Worm (Caenorhabditis elegans): ENCODE measurements around the gene M110.3.

The M110.3 gene

DNA sequence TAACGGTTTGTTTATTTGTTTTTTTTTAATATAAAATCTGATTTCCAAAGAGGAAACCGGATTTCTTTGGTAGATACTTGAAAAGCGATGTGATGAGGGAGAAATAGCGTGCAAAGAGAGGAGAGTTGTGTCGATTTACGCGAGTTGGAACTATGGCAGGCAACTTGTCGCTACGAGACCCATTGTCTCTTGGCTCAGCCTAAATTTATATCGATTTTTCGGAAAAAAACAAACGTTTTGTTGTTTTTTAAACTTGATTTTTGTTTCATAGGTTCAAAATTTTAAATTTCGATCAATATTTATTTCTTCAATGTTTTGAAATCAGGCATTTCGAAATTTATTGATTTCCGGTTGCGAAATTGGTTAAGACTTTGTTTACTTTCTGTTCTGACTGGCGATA is at the start of gene M110.3:
M110.3 (minus strand) TSS at position 184 of the 400 bp plus-strand sequence.
- TF ChIP-seq him-1 (tag; optimal IDR thresholded peaks at IDR 0.05) = no peak
- TF ChIP-seq W03F9.2 (tag; optimal IDR thresholded peaks at IDR 0.05) = peak; percentile 45

DNA sequence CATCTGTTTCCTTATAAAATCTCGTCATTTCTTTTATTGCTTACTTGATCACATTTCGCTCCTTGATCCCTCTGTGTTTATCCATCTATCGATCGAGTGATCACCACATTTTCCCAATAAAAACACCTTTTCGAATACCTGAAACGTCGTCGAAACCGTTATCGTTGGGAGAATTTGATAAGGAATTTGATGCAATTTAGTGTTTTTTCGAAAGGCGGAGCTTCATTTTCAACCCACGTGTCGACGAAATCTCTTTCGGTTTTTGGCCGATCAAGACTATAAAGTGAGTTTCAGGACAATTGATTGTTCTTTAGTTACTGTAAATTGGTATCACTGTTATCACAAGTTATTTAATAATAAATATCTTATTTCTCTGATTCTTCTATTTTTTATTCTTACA is 48.2 kb upstream of the M110.3 start, which contains the start of gene srdh-1:
srdh-1 (plus strand) TSS at position 43 of the 400 bp plus-strand sequence.
- TF ChIP-seq dao-5 (tag; optimal IDR thresholded peaks at IDR 0.05) (no peak), W03F9.2 (tag; optimal IDR thresholded peaks at IDR 0.05) (no peak)

DNA sequence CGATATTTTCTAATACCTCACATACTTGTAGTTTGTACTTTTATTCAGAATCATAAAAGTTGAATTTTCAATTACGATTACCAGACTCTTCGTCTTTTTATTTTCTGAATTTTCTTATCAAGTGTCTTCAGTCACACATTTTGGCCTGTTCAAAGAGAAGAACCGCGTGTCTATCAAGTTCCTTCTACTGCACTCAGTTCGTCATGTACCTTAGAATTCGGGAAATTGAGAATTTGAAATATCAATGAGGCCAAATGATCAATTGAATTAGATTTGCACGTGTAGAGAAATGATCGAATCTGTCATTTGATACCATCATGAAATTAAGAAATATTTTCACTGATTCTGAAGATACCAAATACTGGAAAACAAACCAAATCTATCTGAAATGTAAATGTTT is 47.1 kb upstream of the M110.3 start:
- TF ChIP-seq W03F9.2 (tag; optimal IDR thresholded peaks at IDR 0.05) (no peak), him-1 (tag; optimal IDR thresholded peaks at IDR 0.05) (no peak), dao-5 (tag; optimal IDR thresholded peaks at IDR 0.05) (no peak)

DNA sequence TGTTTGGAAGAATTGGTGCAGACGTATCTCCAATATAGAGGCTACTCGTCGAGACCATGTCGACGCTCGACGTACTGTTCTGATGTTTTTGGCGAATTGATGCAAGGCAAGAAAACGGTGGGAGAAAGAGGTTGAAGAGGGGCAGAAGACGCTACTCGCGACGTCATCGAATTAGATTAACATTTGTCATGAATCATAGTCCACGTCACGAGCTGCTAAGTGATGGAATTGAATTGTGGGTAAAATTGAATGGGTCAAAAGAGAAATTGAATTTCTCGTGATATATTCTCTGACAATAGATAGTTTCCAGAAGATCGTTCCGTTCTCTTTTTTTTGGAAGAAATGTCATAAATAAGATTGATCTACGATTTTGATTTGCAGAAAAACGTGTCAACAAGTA is 43.3 kb upstream of the M110.3 start:
- no peak for TF ChIP-seq W03F9.2 (tag; optimal IDR thresholded peaks at IDR 0.05)
- TF ChIP-seq dao-5 (tag; optimal IDR thresholded peaks at IDR 0.05) = no peak
- TF ChIP-seq him-1 (tag; optimal IDR thresholded peaks at IDR 0.05) = no peak

DNA sequence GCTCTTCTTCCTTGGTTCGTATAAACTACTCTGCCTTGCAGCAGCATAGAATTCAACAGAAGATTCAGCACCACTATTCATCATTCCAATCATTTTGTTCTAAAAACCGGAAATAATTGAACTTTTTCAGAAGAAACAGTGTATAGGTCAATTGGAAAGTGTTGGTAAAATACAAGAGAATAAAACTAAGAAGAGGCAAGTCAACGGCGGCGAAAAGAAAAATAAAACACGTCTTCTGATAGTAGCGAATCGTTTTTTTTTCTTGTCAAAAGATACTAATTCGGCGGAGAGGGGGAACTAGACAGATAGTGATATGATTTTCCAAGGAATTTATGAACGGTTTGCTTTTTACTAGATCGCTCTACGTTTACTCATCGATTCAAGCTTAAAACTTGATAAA is 42.6 kb upstream of the M110.3 start, which contains the start of gene F35C11.6:
F35C11.6 (minus strand) TSS at position 101 of the 400 bp plus-strand sequence.
- no peak for TF ChIP-seq W03F9.2 (tag; optimal IDR thresholded peaks at IDR 0.05)
- TF ChIP-seq dao-5 (tag; optimal IDR thresholded peaks at IDR 0.05) = no peak
- TF ChIP-seq him-1 (tag; optimal IDR thresholded peaks at IDR 0.05) = no peak

DNA sequence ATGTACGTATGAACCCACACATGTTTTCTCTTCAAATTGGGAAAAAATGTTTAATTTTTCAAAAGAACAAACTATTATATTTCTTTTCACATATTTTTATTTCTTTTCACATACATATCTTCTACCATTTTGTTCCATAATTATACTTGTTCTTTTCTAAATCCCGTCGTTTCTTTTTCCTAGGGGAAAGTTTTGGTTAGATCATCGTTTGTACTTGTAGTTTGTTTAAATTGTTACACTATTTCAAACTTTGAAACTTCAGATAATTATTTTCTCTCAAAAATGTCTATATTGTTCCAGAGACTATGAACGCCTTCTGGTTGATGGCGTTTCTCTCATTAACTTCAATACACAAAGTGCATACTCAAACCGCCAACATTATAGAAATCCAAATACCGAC is 39.6 kb upstream of the M110.3 start, which contains the start of gene F35C11.7:
F35C11.7 (plus strand) TSS at position 301 of the 400 bp plus-strand sequence.
- no peak for TF ChIP-seq him-1 (tag; optimal IDR thresholded peaks at IDR 0.05)
- TF ChIP-seq W03F9.2 (tag; optimal IDR thresholded peaks at IDR 0.05) = no peak
- no peak for TF ChIP-seq dao-5 (tag; optimal IDR thresholded peaks at IDR 0.05)

DNA sequence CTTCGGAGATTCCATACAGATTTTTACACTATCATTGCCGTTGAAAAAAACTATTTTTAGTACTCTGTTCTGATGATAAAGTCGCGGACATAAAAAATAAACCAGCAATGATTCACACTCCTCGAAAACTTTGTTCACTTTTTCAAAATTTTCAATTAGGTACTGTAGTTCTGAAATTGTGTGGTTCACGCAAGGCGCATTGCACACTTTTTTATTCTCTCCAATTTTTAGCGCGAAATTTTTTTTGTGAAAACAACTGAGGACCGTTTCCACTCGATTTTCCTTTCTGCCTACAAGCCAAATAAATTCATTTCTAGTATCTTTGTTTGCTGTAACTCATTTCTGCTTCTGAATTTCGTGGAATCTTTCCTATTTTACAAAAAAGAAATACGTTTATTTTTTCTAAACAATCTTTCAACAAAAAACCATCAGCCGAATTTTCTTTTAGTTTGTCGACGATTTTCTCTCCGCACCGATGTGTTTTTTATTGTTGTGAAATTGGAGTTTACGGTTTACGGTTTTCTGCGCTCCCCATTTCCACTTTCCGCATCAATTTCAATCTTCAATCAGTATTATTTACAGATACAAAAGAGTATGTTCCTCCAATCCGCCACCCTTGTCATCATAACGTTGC is 36.9 kb upstream of the M110.3 start, which contains the start of gene F35C11.5:
F35C11.5 (plus strand) TSS at position 584 of the 634 bp plus-strand sequence.
- no peak for TF ChIP-seq dao-5 (tag; optimal IDR thresholded peaks at IDR 0.05)
- TF ChIP-seq W03F9.2 (tag; optimal IDR thresholded peaks at IDR 0.05) = no peak
- TF ChIP-seq him-1 (tag; optimal IDR thresholded peaks at IDR 0.05) = no peak

DNA sequence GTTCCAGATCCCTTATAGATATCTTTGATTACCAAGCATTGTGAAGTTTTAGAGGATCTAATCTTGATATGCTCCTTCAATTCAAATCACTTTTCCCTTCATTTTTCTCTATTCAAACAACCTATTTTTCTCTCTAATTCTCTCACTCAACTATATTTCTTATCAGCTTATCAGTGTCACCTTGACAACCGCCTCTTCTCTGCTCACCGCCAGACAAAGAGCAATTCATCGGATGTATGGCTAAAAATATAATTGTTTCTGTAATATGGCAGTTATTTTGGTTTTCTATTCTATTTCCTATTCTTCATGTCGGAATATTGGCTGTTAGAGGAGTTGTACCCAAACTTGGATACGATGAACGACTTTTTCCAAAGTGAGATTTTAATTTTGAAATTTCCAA is 33.3 kb upstream of the M110.3 start:
- TF ChIP-seq him-1 (tag; optimal IDR thresholded peaks at IDR 0.05) (no peak), dao-5 (tag; optimal IDR thresholded peaks at IDR 0.05) (no peak), W03F9.2 (tag; optimal IDR thresholded peaks at IDR 0.05) (no peak)

DNA sequence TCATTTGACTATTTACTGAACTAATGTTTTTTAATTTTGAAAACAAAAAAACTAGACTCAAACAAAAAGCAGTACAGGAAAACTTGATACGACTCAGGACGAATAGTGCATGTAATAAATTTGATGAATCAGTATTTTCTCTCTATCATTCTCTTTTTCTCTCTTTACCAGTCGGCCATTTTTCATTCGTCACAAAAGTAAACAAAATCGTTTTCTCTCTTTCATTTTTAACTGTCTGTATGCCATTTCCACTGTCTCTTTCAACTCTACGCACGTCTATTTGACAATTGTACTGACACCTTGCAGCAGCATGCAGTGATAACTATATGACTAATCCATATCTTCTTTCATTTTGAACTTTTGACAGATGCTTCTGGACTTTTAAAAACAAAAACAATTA is 32.3 kb upstream of the M110.3 start, which contains the start of the genes F35C11.2 and F35C11.4:
F35C11.2 (minus strand) TSS at position 90 of the 400 bp plus-strand sequence.
F35C11.4 (plus strand) TSS at position 260 of the 400 bp plus-strand sequence.
- TF ChIP-seq dao-5 (tag; optimal IDR thresholded peaks at IDR 0.05) = no peak
- TF ChIP-seq him-1 (tag; optimal IDR thresholded peaks at IDR 0.05) = no peak
- peak; percentile 4 for TF ChIP-seq W03F9.2 (tag; optimal IDR thresholded peaks at IDR 0.05)

DNA sequence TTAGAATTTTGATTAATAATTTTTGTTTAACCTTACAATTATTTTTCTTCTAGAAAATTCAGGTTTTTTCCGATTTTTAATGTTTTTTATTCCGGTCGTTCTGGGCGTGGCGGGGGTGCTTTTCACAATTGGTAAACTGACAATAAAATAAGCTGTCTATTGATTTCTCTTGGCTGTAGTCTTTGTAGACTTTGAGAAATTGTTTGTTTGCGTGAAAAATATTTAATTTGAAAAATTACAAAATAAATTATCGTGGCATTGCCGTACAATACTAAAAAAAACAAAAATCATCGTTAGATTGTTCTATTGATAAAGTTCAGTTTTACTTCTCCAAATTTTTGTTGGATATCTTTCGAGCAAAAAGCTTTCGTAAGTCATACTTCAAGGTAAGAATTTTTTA is 30.1 kb upstream of the M110.3 start, which contains the start of gene F35C11.3:
F35C11.3 (plus strand) TSS at position 301 of the 400 bp plus-strand sequence.
- TF ChIP-seq dao-5 (tag; optimal IDR thresholded peaks at IDR 0.05) (no peak), him-1 (tag; optimal IDR thresholded peaks at IDR 0.05) (no peak), W03F9.2 (tag; optimal IDR thresholded peaks at IDR 0.05) (no peak)

DNA sequence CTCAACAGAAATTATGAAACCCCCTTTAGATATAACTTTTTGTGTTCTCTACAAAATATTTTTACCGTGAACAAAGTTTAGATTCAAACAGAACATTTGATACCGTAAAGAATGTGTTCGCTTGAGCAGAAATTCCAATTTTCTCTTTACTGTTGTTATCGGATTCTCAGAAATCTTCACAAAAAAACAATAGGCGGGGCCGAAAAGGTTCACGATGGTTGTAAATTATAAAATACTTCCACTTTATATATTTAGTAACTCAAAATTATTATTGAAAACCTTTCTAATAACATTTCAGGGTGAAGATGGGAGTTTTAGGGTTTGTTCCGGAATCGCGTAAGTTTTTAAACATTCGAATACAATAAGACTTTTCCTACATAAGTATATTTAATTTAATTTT is 21.7 kb upstream of the M110.3 start, which contains the start of gene nlp-5:
nlp-5 (plus strand) TSS at position 301 of the 400 bp plus-strand sequence.
- TF ChIP-seq him-1 (tag; optimal IDR thresholded peaks at IDR 0.05) = no peak
- no peak for TF ChIP-seq W03F9.2 (tag; optimal IDR thresholded peaks at IDR 0.05)

DNA sequence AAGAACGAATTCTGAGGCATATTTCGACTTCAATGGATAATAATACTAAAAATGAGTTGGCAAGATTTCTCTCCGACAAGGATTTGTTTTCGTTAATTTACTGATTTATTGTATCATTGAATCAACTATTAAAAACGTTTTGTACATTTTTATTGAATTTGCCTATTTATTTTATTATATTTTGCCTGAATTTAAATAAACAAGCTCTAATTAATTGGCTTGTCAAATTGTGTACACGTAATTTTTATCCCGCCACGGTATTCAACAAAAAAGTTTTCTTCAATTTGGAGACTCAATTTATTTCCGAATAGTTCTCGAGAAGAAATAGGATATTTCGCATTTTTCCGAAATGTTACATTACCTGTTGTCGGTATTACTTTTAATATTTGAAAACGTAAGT is 16.1 kb upstream of the M110.3 start, which contains the start of gene M110.7:
M110.7 (plus strand) TSS at position 301 of the 400 bp plus-strand sequence.
- TF ChIP-seq dao-5 (tag; optimal IDR thresholded peaks at IDR 0.05) = no peak
- TF ChIP-seq W03F9.2 (tag; optimal IDR thresholded peaks at IDR 0.05) = no peak
- no peak for TF ChIP-seq him-1 (tag; optimal IDR thresholded peaks at IDR 0.05)

DNA sequence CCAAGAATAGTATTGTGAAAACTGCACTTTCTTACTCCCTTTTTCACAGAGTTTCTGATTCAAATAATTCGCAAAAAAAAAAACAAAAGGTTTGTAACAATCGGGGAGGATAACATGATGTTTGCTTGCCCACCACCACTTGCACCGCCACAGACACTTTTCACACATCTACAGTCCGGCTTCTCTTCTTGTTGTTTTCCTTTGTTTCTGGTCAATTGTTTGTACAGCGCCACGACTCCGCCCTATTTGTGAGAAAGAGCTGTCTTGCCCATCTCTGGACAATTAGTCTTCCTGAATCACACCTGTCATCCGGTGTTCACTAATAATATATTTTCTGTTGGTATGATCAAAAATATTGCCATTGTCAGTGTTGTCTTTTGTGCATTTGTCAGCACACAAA is 14.6 kb upstream of the M110.3 start, which contains the start of gene M110.9:
M110.9 (plus strand) TSS at position 301 of the 400 bp plus-strand sequence.
- no peak for TF ChIP-seq him-1 (tag; optimal IDR thresholded peaks at IDR 0.05)
- TF ChIP-seq W03F9.2 (tag; optimal IDR thresholded peaks at IDR 0.05) = no peak
- TF ChIP-seq dao-5 (tag; optimal IDR thresholded peaks at IDR 0.05) = no peak

DNA sequence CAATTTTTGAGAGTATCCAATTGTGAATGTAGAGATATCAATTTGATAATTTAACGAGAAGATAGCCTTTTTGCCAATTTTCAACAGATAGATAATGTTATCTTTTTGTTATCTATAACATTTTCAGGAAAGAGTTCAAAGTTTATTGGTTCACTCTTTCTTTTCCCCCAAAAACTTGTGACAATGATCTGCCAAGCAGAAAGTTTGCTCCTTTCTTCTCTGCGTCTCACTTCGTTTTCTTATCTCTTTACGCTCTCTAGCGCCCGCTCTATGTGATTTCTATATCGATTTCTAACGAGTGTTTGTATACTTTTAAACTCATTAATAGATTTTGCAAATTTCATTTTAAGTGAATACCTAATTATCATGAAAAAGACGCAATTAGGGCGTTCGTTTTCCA is 10.1 kb upstream of the M110.3 start:
- no peak for TF ChIP-seq him-1 (tag; optimal IDR thresholded peaks at IDR 0.05)
- TF ChIP-seq dao-5 (tag; optimal IDR thresholded peaks at IDR 0.05) = no peak
- TF ChIP-seq W03F9.2 (tag; optimal IDR thresholded peaks at IDR 0.05) = no peak

Data from whole organism, L4/young adult.